Worm (Caenorhabditis elegans): ENCODE data around the gene D1086.5.
A peak's percentile ranks its signal among the peaks of the same experiment; 100 is the strongest.

The D1086.5 gene

DNA sequence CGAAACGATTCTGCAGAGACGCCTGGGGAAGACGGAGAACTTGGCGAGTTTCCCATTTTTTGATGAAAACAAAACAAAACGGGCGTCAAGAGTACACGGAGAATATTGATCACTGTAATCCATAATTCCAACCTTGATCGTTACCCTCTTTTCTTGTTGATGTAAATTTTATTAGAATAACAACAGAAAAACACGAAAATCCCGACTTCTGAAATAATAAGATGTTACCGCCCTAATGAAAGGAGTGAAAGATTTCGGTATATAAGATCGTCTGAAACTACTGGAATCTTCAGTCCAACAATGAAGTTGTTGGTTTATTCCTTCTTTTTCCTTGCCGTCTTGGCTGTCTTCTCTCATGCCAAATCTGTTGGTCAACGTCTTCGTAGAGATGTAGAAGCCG, 13.8 kb upstream of the D1086.5 start, which contains the start of gene D1086.9:
Gene D1086.9 (plus strand): TSS at position 301 of the 400 bp plus-strand sequence.
- TF ChIP-seq elt-2 (tag; optimal IDR thresholded peaks at IDR 0.05) (no peak), ama-1 (optimal IDR thresholded peaks at IDR 0.05) (no peak), nhr-25 (tag; optimal IDR thresholded peaks at IDR 0.05) (no peak), nfya-1 (tag; optimal IDR thresholded peaks at IDR 0.05; ENCODE audit: insufficient read depth) (no peak), jun-1 (tag; optimal IDR thresholded peaks at IDR 0.05) (no peak), nhr-28 (tag; optimal IDR thresholded peaks at IDR 0.05) (no peak), R02D3.7 (tag; optimal IDR thresholded peaks at IDR 0.05) (no peak), aly-2 (tag; optimal IDR thresholded peaks at IDR 0.05) (no peak), unc-62 (GFP tag; optimal IDR thresholded peaks at IDR 0.05) (no peak), hmg-11 (tag; optimal IDR thresholded peaks at IDR 0.05) (no peak), elt-1 (tag; optimal IDR thresholded peaks at IDR 0.05) (no peak), egl-5 (tag; optimal IDR thresholded peaks at IDR 0.05) (no peak), daf-12 (tag; optimal IDR thresholded peaks at IDR 0.05) (no peak), ceh-28 (tag; optimal IDR thresholded peaks at IDR 0.05) (no peak), nhr-237 (tag; optimal IDR thresholded peaks at IDR 0.05) (no peak), mml-1 (tag; optimal IDR thresholded peaks at IDR 0.05) (no peak), ztf-4 (tag; optimal IDR thresholded peaks at IDR 0.05) (no peak), pqm-1 (tag; optimal IDR thresholded peaks at IDR 0.05) (no peak), skn-1 (tag; optimal IDR thresholded peaks at IDR 0.05) (no peak), nhr-11 (tag; optimal IDR thresholded peaks at IDR 0.05) (no peak)

ce11 chrV:14100886-14101285, 10.7 kb upstream of the D1086.5 start, which contains the start of gene D1086.12:
D1086.12 (plus strand) TSS chrV:14101186.
- TF ChIP-seq R02D3.7 (tag; optimal IDR thresholded peaks at IDR 0.05), result no peak
- TF ChIP-seq nfya-1 (tag; optimal IDR thresholded peaks at IDR 0.05; ENCODE audit: insufficient read depth), result peak; percentile 24
- TF ChIP-seq egl-27 (tag; optimal IDR thresholded peaks at IDR 0.05), result no peak
- no peak for TF ChIP-seq ZK546.5 (tag; optimal IDR thresholded peaks at IDR 0.05)
- TF ChIP-seq jun-1 (tag; optimal IDR thresholded peaks at IDR 0.05), result no peak
- no peak for TF ChIP-seq nhr-67 (tag; optimal IDR thresholded peaks at IDR 0.05)
- no peak for TF ChIP-seq daf-12 (tag; optimal IDR thresholded peaks at IDR 0.05)
- TF ChIP-seq nhr-43 (tag; optimal IDR thresholded peaks at IDR 0.05; ENCODE audit: poor library complexity, severe bottlenecking), result no peak

DNA sequence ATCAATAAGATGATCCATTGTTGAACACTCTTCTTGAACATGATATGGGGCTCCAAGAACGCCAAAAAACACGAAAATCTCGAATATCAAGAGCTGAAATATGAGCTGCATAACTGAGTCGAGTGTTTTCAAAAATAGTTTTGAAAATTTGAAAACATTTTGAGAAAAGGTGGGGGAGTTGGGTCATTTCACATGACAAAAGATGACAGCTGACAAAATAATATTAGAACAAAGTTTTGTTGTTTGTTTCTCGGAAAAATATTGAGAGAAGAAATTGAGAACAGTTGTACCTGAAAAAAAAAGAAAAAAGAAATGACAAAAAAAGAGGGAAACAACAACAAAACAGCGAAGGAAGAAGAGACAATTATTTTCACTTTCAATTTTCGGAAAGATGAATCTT, 8.4 kb upstream of the D1086.5 start, which contains the start of the genes D1086.2 and D1086.1:
Gene D1086.2 (minus strand): TSS at position 150 of the 400 bp plus-strand sequence.
Gene D1086.1 (plus strand): TSS at position 340 of the 400 bp plus-strand sequence.
- TF ChIP-seq nhr-11 (tag; optimal IDR thresholded peaks at IDR 0.05), result no peak
- no peak for TF ChIP-seq ztf-4 (tag; optimal IDR thresholded peaks at IDR 0.05)
- no peak for TF ChIP-seq R02D3.7 (tag; optimal IDR thresholded peaks at IDR 0.05)
- TF ChIP-seq fos-1 (tag; optimal IDR thresholded peaks at IDR 0.05), result no peak
- no peak for TF ChIP-seq jun-1 (tag; optimal IDR thresholded peaks at IDR 0.05)
- TF ChIP-seq snpc-4 (tag; optimal IDR thresholded peaks at IDR 0.05), result no peak
- TF ChIP-seq unc-62 (GFP tag; optimal IDR thresholded peaks at IDR 0.05), result no peak
- no peak for TF ChIP-seq ceh-28 (tag; optimal IDR thresholded peaks at IDR 0.05)
- no peak for TF ChIP-seq elt-1 (tag; optimal IDR thresholded peaks at IDR 0.05)
- no peak for TF ChIP-seq pha-4 (tag; optimal IDR thresholded peaks at IDR 0.05)
- no peak for TF ChIP-seq sea-2 (GFP tag; optimal IDR thresholded peaks at IDR 0.05)
- no peak for TF ChIP-seq zag-1 (tag; optimal IDR thresholded peaks at IDR 0.05)

DNA sequence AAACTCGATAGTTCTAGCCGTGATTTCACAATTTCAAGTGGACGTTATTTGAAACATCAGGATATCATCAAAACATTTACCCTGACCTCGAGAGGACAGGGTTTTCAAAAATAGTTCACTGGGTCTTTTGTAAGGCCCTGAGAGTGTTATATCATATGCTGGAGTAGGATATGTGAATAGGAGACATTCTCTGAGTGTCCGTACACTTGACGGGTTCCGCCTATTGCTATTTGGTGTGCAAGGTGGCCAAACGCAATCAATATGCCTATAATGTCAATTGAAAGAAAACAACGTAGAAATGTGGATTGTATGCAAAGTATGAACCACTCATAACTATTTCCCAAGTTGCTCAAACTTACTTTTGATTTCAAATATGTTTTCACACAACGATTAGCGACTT, 7.2 kb upstream of the D1086.5 start:
- TF ChIP-seq sea-2 (GFP tag; optimal IDR thresholded peaks at IDR 0.05) (no peak), lin-39 (tag; optimal IDR thresholded peaks at IDR 0.05) (no peak), ztf-11 (tag; optimal IDR thresholded peaks at IDR 0.05) (no peak), fos-1 (tag; optimal IDR thresholded peaks at IDR 0.05) (no peak), ZK546.5 (tag; optimal IDR thresholded peaks at IDR 0.05) (no peak), pha-4 (tag; optimal IDR thresholded peaks at IDR 0.05) (no peak), aly-2 (tag; optimal IDR thresholded peaks at IDR 0.05) (no peak), R02D3.7 (tag; optimal IDR thresholded peaks at IDR 0.05) (no peak), ama-1 (optimal IDR thresholded peaks at IDR 0.05) (no peak), mml-1 (tag; optimal IDR thresholded peaks at IDR 0.05) (no peak), elt-1 (tag; optimal IDR thresholded peaks at IDR 0.05) (no peak), nhr-76 (tag; optimal IDR thresholded peaks at IDR 0.05) (no peak), egl-27 (tag; optimal IDR thresholded peaks at IDR 0.05) (no peak), nhr-12 (tag; optimal IDR thresholded peaks at IDR 0.05) (no peak), hmg-11 (tag; optimal IDR thresholded peaks at IDR 0.05) (no peak), jun-1 (tag; optimal IDR thresholded peaks at IDR 0.05) (no peak), lin-15B (tag; optimal IDR thresholded peaks at IDR 0.05) (no peak), nhr-67 (tag; optimal IDR thresholded peaks at IDR 0.05) (no peak)

ce11 chrV:14094953-14095352, 4.8 kb upstream of the D1086.5 start:
- no peak for TF ChIP-seq jun-1 (tag; optimal IDR thresholded peaks at IDR 0.05)
- TF ChIP-seq nhr-23 (tag; optimal IDR thresholded peaks at IDR 0.05), result peak; percentile 78
- TF ChIP-seq nhr-43 (tag; optimal IDR thresholded peaks at IDR 0.05; ENCODE audit: poor library complexity, severe bottlenecking), result peak; percentile 32
- TF ChIP-seq ceh-9 (tag; optimal IDR thresholded peaks at IDR 0.05), result no peak
- peak; percentile 56 for TF ChIP-seq nhr-25 (tag; optimal IDR thresholded peaks at IDR 0.05)

Measured in whole organism, L3 larva.